Worm (Caenorhabditis elegans): ENCODE measurements around the gene T05H10.4.

T05H10.4 gene

ce11 chrII:8071801-8072544, 19.0 kb downstream of the T05H10.4 start (continued):
- TF ChIP-seq ceh-90 (tag; optimal IDR thresholded peaks at IDR 0.05) (no peak), efl-1 (optimal IDR thresholded peaks at IDR 0.05) (peak; percentile 19 to 44), efl-1 (GFP tag; optimal IDR thresholded peaks at IDR 0.05 in 1 of 2) (peak; percentile 18 to 91), unc-130 (tag; optimal IDR thresholded peaks at IDR 0.05) (peak; percentile 23), fkh-10 (GFP tag; optimal IDR thresholded peaks at IDR 0.05) (no peak), fos-1 (tag; optimal IDR thresholded peaks at IDR 0.05) (no peak), nhr-71 (tag; optimal IDR thresholded peaks at IDR 0.05) (peak; percentile 89), lin-14 (GFP tag; optimal IDR thresholded peaks at IDR 0.05) (peak; percentile 92), nhr-85 (tag) (peak; percentile 44), aly-2 (tag; optimal IDR thresholded peaks at IDR 0.05) (no peak), sox-4 (tag; optimal IDR thresholded peaks at IDR 0.05) (no peak), elt-3 (tag; optimal IDR thresholded peaks at IDR 0.05) (peak in 2 of 6 experiments; percentile 45 to 66)

- TF ChIP-seq lin-14 (GFP tag; optimal IDR thresholded peaks at IDR 0.05) (no peak), elt-2 (tag; optimal IDR thresholded peaks at IDR 0.05) (peak; percentile 47), dsc-1 (tag; optimal IDR thresholded peaks at IDR 0.05) (no peak), nhr-28 (tag; optimal IDR thresholded peaks at IDR 0.05) (no peak), ztf-11 (tag; optimal IDR thresholded peaks at IDR 0.05) (no peak)
Measured at ce11 chrII:8073222-8073621, 20.3 kb downstream of the T05H10.4 start, which contains the start of gene gpcp-2. Gene gpcp-2 (minus strand): TSS chrII:8073374.

- TF ChIP-seq ceh-88 (GFP tag; IDR thresholded peaks at IDR 0.05), result no peak
- TF ChIP-seq mef-2 (tag; optimal IDR thresholded peaks at IDR 0.05), result no peak
- TF ChIP-seq efl-1 (optimal IDR thresholded peaks at IDR 0.05), result no peak
- peak in 1 of 2 experiments; percentile 60 for TF ChIP-seq efl-1 (GFP tag; optimal IDR thresholded peaks at IDR 0.05 in 1 of 2)
- TF ChIP-seq nhr-47 (tag; optimal IDR thresholded peaks at IDR 0.05), result no peak
- TF ChIP-seq nhr-11 (tag; optimal IDR thresholded peaks at IDR 0.05), result no peak
- no peak for TF ChIP-seq vab-15 (tag; optimal IDR thresholded peaks at IDR 0.05)
- no peak for TF ChIP-seq nhr-28 (tag; optimal IDR thresholded peaks at IDR 0.05)
- TF ChIP-seq egl-13 (tag; optimal IDR thresholded peaks at IDR 0.05), result no peak
- no peak for TF ChIP-seq pax-3 (tag; optimal IDR thresholded peaks at IDR 0.05)
- no peak for TF ChIP-seq Y116A8C.19 (tag; optimal IDR thresholded peaks at IDR 0.05; ENCODE audit: borderline replicate concordance)
- peak; percentile 30 for TF ChIP-seq elt-2 (tag; optimal IDR thresholded peaks at IDR 0.05)
- no peak for TF ChIP-seq nhr-71 (tag; optimal IDR thresholded peaks at IDR 0.05)
- TF ChIP-seq nhr-76 (tag; optimal IDR thresholded peaks at IDR 0.05), result no peak
- no peak for TF ChIP-seq zag-1 (tag; optimal IDR thresholded peaks at IDR 0.05)
- TF ChIP-seq unc-98 (GFP tag; IDR thresholded peaks at IDR 0.05), result no peak
- no peak for TF ChIP-seq nhr-90 (tag; optimal IDR thresholded peaks at IDR 0.05; ENCODE audit: poor library complexity)
Measured at ce11 chrII:8074058-8074457, 21.1 kb downstream of the T05H10.4 start.

- TF ChIP-seq xbp-1 (tag; optimal IDR thresholded peaks at IDR 0.05) (peak; percentile 56), lin-13 (GFP tag; optimal IDR thresholded peaks at IDR 0.05) (peak; percentile 69), fkh-10 (GFP tag; optimal IDR thresholded peaks at IDR 0.05) (no peak), sptf-1 (tag; optimal IDR thresholded peaks at IDR 0.05) (no peak), ztf-11 (tag; optimal IDR thresholded peaks at IDR 0.05) (peak in 1 of 2 experiments; percentile 7), ama-1 (optimal IDR thresholded peaks at IDR 0.05) (no peak), vab-15 (tag; optimal IDR thresholded peaks at IDR 0.05) (peak; percentile 83), lin-14 (GFP tag; optimal IDR thresholded peaks at IDR 0.05) (peak; percentile 78), lir-3 (tag; optimal IDR thresholded peaks at IDR 0.05; ENCODE audit: poor library complexity) (peak; percentile 41), C34B4.2 (tag; optimal IDR thresholded peaks at IDR 0.05) (no peak), hlh-17 (GFP tag; optimal IDR thresholded peaks at IDR 0.05; ENCODE audit: borderline replicate concordance) (no peak), sox-4 (tag; optimal IDR thresholded peaks at IDR 0.05) (no peak), elt-2 (tag; optimal IDR thresholded peaks at IDR 0.05) (peak; percentile 59), alr-1 (tag; optimal IDR thresholded peaks at IDR 0.05; ENCODE audit: borderline replicate concordance) (no peak), hlh-4 (tag; optimal IDR thresholded peaks at IDR 0.05) (no peak), nhr-76 (tag; optimal IDR thresholded peaks at IDR 0.05) (peak; percentile 71), nhr-90 (tag; optimal IDR thresholded peaks at IDR 0.05; ENCODE audit: poor library complexity) (peak; percentile 83), fos-1 (tag; optimal IDR thresholded peaks at IDR 0.05) (peak; percentile 41), egl-27 (tag; optimal IDR thresholded peaks at IDR 0.05) (peak in 1 of 2 experiments; percentile 23), skn-1 (tag; optimal IDR thresholded peaks at IDR 0.05) (peak; percentile 78), jun-1 (tag; optimal IDR thresholded peaks at IDR 0.05) (peak; percentile 60), nhr-84 (tag; optimal IDR thresholded peaks at IDR 0.05) (no peak), elt-3 (tag; optimal IDR thresholded peaks at IDR 0.05) (peak in 3 of 6 experiments; percentile 28 to 77 (median 42)), fkh-8 (tag; optimal IDR thresholded peaks at IDR 0.05) (peak; percentile 47), nhr-85 (tag) (peak; percentile 84), dpl-1 (GFP tag; optimal IDR thresholded peaks at IDR 0.05) (peak; percentile 28 to 62 (median 60))
Measured at ce11 chrII:8075324-8075810, 22.4 kb downstream of the T05H10.4 start, which contains the start of gene K02C4.2. Gene K02C4.2 (plus strand): TSS chrII:8075760.

All from whole organism, L1 larva.